Fruit fly (Drosophila melanogaster) S2 (cell line): ENCODE results near the gene UK114.

ENCODE experiments used
- CG8478 ChIP-seq: fragments of >200 bp; optimal IDR thresholded peaks from 2 replicates; lab custom pipeline; 2018
- CTCF ChIP-seq, 2 experiments: fragments of >200 bp; optimal IDR thresholded peaks; 2 replicates each; lab custom pipeline; 2018

DNA sequence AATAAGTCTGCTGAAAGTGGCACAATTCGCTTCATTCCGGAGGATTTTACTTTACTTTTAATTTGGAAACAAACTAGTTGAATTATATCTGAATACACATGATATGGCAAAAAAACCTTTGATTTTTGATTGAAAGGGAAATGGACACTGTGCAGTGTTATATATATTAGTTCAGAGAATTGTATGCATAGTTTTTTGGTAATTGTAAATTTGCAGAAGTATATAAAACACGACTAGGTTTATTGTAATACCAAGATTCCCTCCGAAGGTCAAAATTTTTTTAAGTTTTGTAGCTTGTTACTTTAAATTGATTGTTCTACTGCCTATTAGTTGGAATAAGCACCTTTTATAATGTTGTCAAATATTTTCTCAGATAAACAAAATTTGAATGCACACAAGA is 17.2 kb upstream of the UK114 start, which contains the start of gene CG15260:
- TF ChIP-seq CTCF (optimal IDR thresholded peaks at IDR 0.05; lab: Kevin White, UChicago) (no peak), CG8478 (lab: Kevin White, UChicago) (no peak)
